Worm (Caenorhabditis elegans) whole organism, L4 larva: ENCODE data around the gene fbxa-189.

Experiments used
- D1046.2 ChIP-seq: fragments of 200-800 bp; sonication (Bioruptor generic); IDR thresholded peaks from 2 replicates; pipeline ENCODE4 v1.3.6; 2022; ENCODE audit warnings: missing genetic modification characterization, missing compliant biosample characterization
- F37D6.2 ChIP-seq: sonication (generic microtip); optimal IDR thresholded peaks from 2 replicates; lab custom pipeline; 2016; ENCODE audit warnings: mild to moderate bottlenecking, missing genetic modification characterization, missing compliant biosample characterization
- F44E2.7 ChIP-seq: fragments of 200-800 bp; sonication (Bioruptor generic); IDR thresholded peaks from 2 replicates; pipeline ENCODE4 v2.1.2; 2022; ENCODE audit warnings: missing genetic modification characterization, missing compliant biosample characterization
- T20F7.1 ChIP-seq: fragments of 200-800 bp; sonication (Bioruptor generic); optimal IDR thresholded peaks from 2 replicates; lab custom pipeline; 2018; ENCODE audit warnings: mild to moderate bottlenecking, missing genetic modification characterization, missing compliant biosample characterization
- Y48G9A.11 ChIP-seq: fragments of 200-800 bp; sonication (Bioruptor generic); IDR thresholded peaks from 2 replicates; pipeline ENCODE4 v1.3.6; 2022; ENCODE audit warnings: missing genetic modification reagents, missing genetic modification characterization, missing compliant biosample characterization
- Y5F2A.4 ChIP-seq: fragments of 200-800 bp; sonication (Bioruptor generic); optimal IDR thresholded peaks from 2 replicates; lab custom pipeline; 2018; ENCODE audit warnings: mild to moderate bottlenecking, missing genetic modification characterization, missing compliant biosample characterization
- ZK546.5 ChIP-seq, 2 experiments: sonication (generic microtip); optimal IDR thresholded peaks; 2 replicates each; lab custom pipeline; 2017; ENCODE audit warnings: missing biosample characterization in 2 of 2, missing genetic modification characterization in 2 of 2
- aha-1 ChIP-seq: fragments of 150-350 bp; peaks from one replicate; lab custom pipeline; 2014; ENCODE audit warnings: missing biosample characterization, missing genetic modification characterization
- attf-4 ChIP-seq: sonication (generic microtip); optimal IDR thresholded peaks from 3 replicates; lab custom pipeline; 2017; ENCODE audit warnings: missing biosample characterization, missing genetic modification characterization
- ceh-20 ChIP-seq: fragments of 200-800 bp; sonication (Bioruptor generic); IDR thresholded peaks from 2 replicates; pipeline ENCODE4 v1.3.6; 2022; ENCODE audit warnings: missing genetic modification reagents, missing genetic modification characterization, missing compliant biosample characterization
- ceh-28 ChIP-seq: fragments of 150-350 bp; optimal IDR thresholded peaks from 2 replicates; lab custom pipeline; 2014; ENCODE audit warnings: missing biosample characterization, missing genetic modification reagents, missing genetic modification characterization
- ceh-32 ChIP-seq: sonication (generic microtip); optimal IDR thresholded peaks from 2 replicates; lab custom pipeline; 2016; ENCODE audit warnings: mild to moderate bottlenecking, missing genetic modification characterization, missing compliant biosample characterization; ENCODE audit not compliant: poor library complexity
- ceh-44 ChIP-seq: fragments of 200-800 bp; sonication (Bioruptor generic); IDR thresholded peaks from 2 replicates; pipeline ENCODE4 v1.3.6; 2022; ENCODE audit warnings: missing genetic modification reagents, missing genetic modification characterization, missing compliant biosample characterization
- ctbp-1 ChIP-seq: fragments of 200-800 bp; sonication (Bioruptor generic); IDR thresholded peaks from 2 replicates; pipeline ENCODE4 v1.3.6; 2022; ENCODE audit warnings: missing genetic modification reagents, missing genetic modification characterization, missing compliant biosample characterization
- daf-12 ChIP-seq: fragments of 150-350 bp; optimal IDR thresholded peaks from 2 replicates; lab custom pipeline; 2014; ENCODE audit warnings: missing biosample characterization, missing genetic modification reagents, missing genetic modification characterization
- daf-16 ChIP-seq, 3 experiments: sonication (generic microtip); optimal IDR thresholded peaks; 2 replicates each; lab custom pipeline; 2016 to 2017; ENCODE audit warnings: missing genetic modification characterization in 3 of 3, missing genetic modification reagents in 3 of 3, mild to moderate bottlenecking in 2 of 3, missing compliant biosample characterization in 2 of 3, missing biosample characterization in 1 of 3, moderate library complexity in 1 of 3
- daf-19 ChIP-seq: fragments of 200-800 bp; sonication (Bioruptor generic); conservative IDR thresholded peaks from 2 replicates; pipeline ENCODE4 v1.3.6; 2022; ENCODE audit warnings: missing genetic modification characterization, missing compliant biosample characterization
- dve-1 ChIP-seq: sonication (generic microtip); optimal IDR thresholded peaks from 2 replicates; lab custom pipeline; 2017; ENCODE audit warnings: antibody characterized with exemption, mild to moderate bottlenecking, missing genetic modification characterization, missing compliant biosample characterization; ENCODE audit not compliant: insufficient read depth
- egl-27 ChIP-seq: sonication (generic microtip); optimal IDR thresholded peaks from 3 replicates; lab custom pipeline; 2017; ENCODE audit warnings: missing biosample characterization, missing genetic modification reagents, missing genetic modification characterization
- fos-1 ChIP-seq: fragments of 150-350 bp; optimal IDR thresholded peaks from 2 replicates; lab custom pipeline; 2014; ENCODE audit warnings: missing biosample characterization, missing genetic modification characterization
- gei-8 ChIP-seq: fragments of 200-800 bp; sonication (Bioruptor generic); optimal IDR thresholded peaks from 2 replicates; lab custom pipeline; 2018; ENCODE audit warnings: mild to moderate bottlenecking, missing genetic modification characterization, missing compliant biosample characterization
- hmg-1.1 ChIP-seq: fragments of 200-800 bp; sonication (Bioruptor generic); IDR thresholded peaks from 2 replicates; pipeline ENCODE4 v1.3.6; 2022; ENCODE audit warnings: missing genetic modification reagents, missing genetic modification characterization, missing compliant biosample characterization
- lin-13 ChIP-seq: fragments of 150-350 bp; optimal IDR thresholded peaks from 2 replicates; lab custom pipeline; 2014; ENCODE audit warnings: missing biosample characterization, missing genetic modification reagents, missing genetic modification characterization
- lir-3 ChIP-seq: sonication (generic microtip); optimal IDR thresholded peaks from 2 replicates; lab custom pipeline; 2016; ENCODE audit warnings: mild to moderate bottlenecking, missing genetic modification characterization, missing compliant biosample characterization
- madf-5 ChIP-seq, 2 experiments: fragments of 200-800 bp; sonication (Bioruptor generic); IDR thresholded peaks; 2 replicates each; pipeline ENCODE4 v1.3.6; 2022; ENCODE audit warnings: missing compliant biosample characterization in 2 of 2, missing genetic modification characterization in 2 of 2
- madf-9 ChIP-seq: fragments of 200-800 bp; sonication (Bioruptor generic); conservative IDR thresholded peaks from 2 replicates; pipeline ENCODE4 v1.3.6; 2022; ENCODE audit warnings: missing genetic modification reagents, missing genetic modification characterization, missing compliant biosample characterization
- mep-1 ChIP-seq: fragments of 150-350 bp; sonication (generic microtip); optimal IDR thresholded peaks from 3 replicates; lab custom pipeline; 2014; ENCODE audit warnings: missing biosample characterization, missing genetic modification characterization
- mes-2 ChIP-seq: sonication (generic microtip); optimal IDR thresholded peaks from 2 replicates; lab custom pipeline; 2016; ENCODE audit warnings: missing genotype, mild to moderate bottlenecking, missing genetic modification characterization, missing compliant biosample characterization; ENCODE audit not compliant: poor library complexity, severe bottlenecking
- mxl-2 ChIP-seq: fragments of 200-800 bp; sonication (Bioruptor generic); conservative IDR thresholded peaks from 2 replicates; pipeline ENCODE4 v1.3.6; 2022; ENCODE audit warnings: missing genetic modification reagents, missing genetic modification characterization, missing compliant biosample characterization
- nhr-10 ChIP-seq: fragments of 150-350 bp; optimal IDR thresholded peaks from 2 replicates; lab custom pipeline; 2014; ENCODE audit warnings: missing biosample characterization, missing genetic modification characterization
- nhr-11 ChIP-seq: fragments of 150-350 bp; optimal IDR thresholded peaks from 2 replicates; lab custom pipeline; 2014; ENCODE audit warnings: missing biosample characterization, missing genetic modification characterization
- nhr-237 ChIP-seq: sonication (generic microtip); optimal IDR thresholded peaks from 2 replicates; lab custom pipeline; 2017; ENCODE audit warnings: missing biosample characterization, missing genetic modification characterization
- nhr-25 ChIP-seq: sonication (generic microtip); optimal IDR thresholded peaks from 2 replicates; lab custom pipeline; 2017; ENCODE audit warnings: missing genetic modification characterization, mild to moderate bottlenecking, missing compliant biosample characterization, antibody characterized with exemption, moderate library complexity, borderline replicate concordance; ENCODE audit not compliant: insufficient read depth
- nhr-28 ChIP-seq: fragments of 150-350 bp; optimal IDR thresholded peaks from 2 replicates; lab custom pipeline; 2014; ENCODE audit warnings: missing biosample characterization, missing genetic modification characterization
- nhr-42 ChIP-seq: fragments of 200-800 bp; sonication (Bioruptor generic); IDR thresholded peaks from 2 replicates; pipeline ENCODE4 v1.3.6; 2022; ENCODE audit warnings: missing genetic modification characterization, missing compliant biosample characterization
- nhr-77 ChIP-seq: fragments of 150-350 bp; optimal IDR thresholded peaks from 2 replicates; lab custom pipeline; 2014; ENCODE audit warnings: missing biosample characterization, missing genetic modification characterization
- php-3 ChIP-seq: fragments of 200-800 bp; sonication (Bioruptor generic); IDR thresholded peaks from 2 replicates; pipeline ENCODE4 v1.3.6; 2022; ENCODE audit warnings: missing genetic modification reagents, missing genetic modification characterization, missing compliant biosample characterization
- pqm-1 ChIP-seq: sonication (generic microtip); optimal IDR thresholded peaks from 2 replicates; lab custom pipeline; 2017; ENCODE audit warnings: missing biosample characterization, missing genetic modification characterization
- saeg-2 ChIP-seq: fragments of 200-800 bp; sonication (Bioruptor generic); IDR thresholded peaks from 2 replicates; pipeline ENCODE4 v1.3.6; 2022; ENCODE audit warnings: missing genetic modification reagents, missing genetic modification characterization, missing compliant biosample characterization
- sdz-12 ChIP-seq: fragments of 200-800 bp; sonication (Bioruptor generic); optimal IDR thresholded peaks from 2 replicates; lab custom pipeline; 2018; ENCODE audit warnings: mild to moderate bottlenecking, missing genetic modification characterization, missing compliant biosample characterization
- snpc-4 ChIP-seq: fragments of 150-350 bp; optimal IDR thresholded peaks from 2 replicates; lab custom pipeline; 2014; ENCODE audit warnings: missing biosample characterization, missing genetic modification characterization
- spr-1 ChIP-seq: sonication (generic microtip); optimal IDR thresholded peaks from 2 replicates; lab custom pipeline; 2016; ENCODE audit warnings: mild to moderate bottlenecking, missing genetic modification characterization, missing compliant biosample characterization
- spr-3 ChIP-seq: fragments of 200-800 bp; sonication (Bioruptor generic); optimal IDR thresholded peaks from 2 replicates; lab custom pipeline; 2018; ENCODE audit warnings: mild to moderate bottlenecking, missing genetic modification characterization, missing compliant biosample characterization
- unc-130 ChIP-seq: sonication (generic microtip); optimal IDR thresholded peaks from 2 replicates; lab custom pipeline; 2016; ENCODE audit warnings: missing genetic modification reagents, missing genetic modification characterization, missing compliant biosample characterization
- vab-7 ChIP-seq: fragments of 200-800 bp; sonication (Bioruptor generic); IDR thresholded peaks from 2 replicates; pipeline ENCODE4 v1.3.6; 2022; ENCODE audit warnings: missing genetic modification reagents, missing genetic modification characterization, missing compliant biosample characterization
- zip-11 ChIP-seq: fragments of 200-800 bp; sonication (Bioruptor generic); IDR thresholded peaks from 2 replicates; pipeline ENCODE4 v1.3.6; 2022; ENCODE audit warnings: missing genetic modification characterization, missing compliant biosample characterization

fbxa-189 gene

DNA sequence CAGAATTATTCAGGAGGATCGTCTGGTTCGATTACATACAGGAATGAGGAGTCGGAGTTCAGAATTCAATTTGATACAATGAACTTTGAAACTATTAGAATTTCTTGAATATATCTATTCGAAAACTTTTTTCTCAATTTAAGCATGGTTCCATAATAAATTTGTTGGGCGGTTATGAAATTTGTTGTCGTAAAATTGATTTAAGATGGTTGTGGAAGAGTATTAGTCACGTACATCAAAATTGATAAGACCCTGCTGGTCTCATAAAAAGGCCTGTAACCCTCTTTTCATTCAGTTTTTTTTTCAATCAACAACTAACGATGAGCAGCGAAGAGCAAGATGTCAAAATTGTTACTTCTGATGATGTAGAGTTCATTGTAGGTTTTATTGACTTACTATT is 2.6 kb downstream of the fbxa-189 start, which contains the start of gene skr-5:
Gene skr-5, plus strand, starts transcription at position 301 of the 400 bp plus-strand sequence.
- no peak for TF ChIP-seq ceh-28 (tag; lab: Kevin White, UChicago)
- no peak for TF ChIP-seq nhr-11
- peak; percentile 45 for TF ChIP-seq pqm-1 (tag; lab: Kevin White, UChicago)
- TF ChIP-seq daf-16 (GFP tag; optimal IDR thresholded peaks at IDR 0.05; lab: Kevin White, UChicago) = no peak
- peak; percentile 74 for TF ChIP-seq daf-16 (tag; optimal IDR thresholded peaks at IDR 0.05; lab: Kevin White, UChicago)

- TF ChIP-seq nhr-25 (tag; lab: Kevin White, UChicago) (no peak), spr-1 (tag; lab: Kevin White, UChicago) (no peak), sdz-12 (GFP tag; lab: Kevin White, UChicago) (no peak), fos-1 (no peak), T20F7.1 (GFP tag; lab: Kevin White, UChicago) (no peak), madf-5 (GFP tag; IDR thresholded peaks at IDR 0.05; lab: Robert Waterston, UW) (no peak), ZK546.5 (tag; optimal IDR thresholded peaks at IDR 0.05; lab: Kevin White, UChicago) (no peak), daf-12 (tag; lab: Kevin White, UChicago) (no peak), saeg-2 (GFP tag; lab: Robert Waterston, UW) (no peak), ceh-32 (tag; lab: Kevin White, UChicago) (no peak), zip-11 (GFP tag; lab: Robert Waterston, UW) (no peak), nhr-42 (no peak), D1046.2 (GFP tag; lab: Robert Waterston, UW) (no peak), spr-3 (no peak)
- TF ChIP-seq, all 104 proteins: peak for 0
These were observed 5.1 kb downstream of the fbxa-189 start, which contains the start of gene lsy-27 for ce11 chrV:17350093-17350492. Gene lsy-27, minus strand, starts transcription at chrV:17350193.

DNA sequence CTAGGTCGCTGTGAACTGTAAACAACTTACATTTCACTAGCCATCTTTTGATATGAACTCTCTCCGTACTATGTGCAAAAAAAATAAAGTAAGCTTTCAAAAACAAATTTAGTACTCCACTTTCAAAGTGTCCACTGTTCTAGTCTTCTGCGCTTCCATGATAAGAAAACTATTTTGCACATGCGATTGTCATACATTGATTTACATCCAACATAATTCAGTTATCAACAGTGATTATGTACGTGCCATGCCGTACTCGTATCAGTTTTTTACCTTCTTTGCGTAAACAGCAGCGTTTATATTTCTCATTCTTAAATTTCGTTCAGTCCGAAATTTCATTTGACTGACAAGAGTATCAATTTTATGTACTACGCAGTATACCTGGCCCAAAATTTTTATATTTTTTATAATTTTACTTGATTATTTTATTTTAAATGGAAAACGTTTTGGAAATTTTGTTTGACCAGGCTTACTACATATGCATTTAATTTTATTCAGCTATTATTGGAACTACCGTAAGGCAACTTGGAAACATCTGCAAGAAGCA is 7.9 kb downstream of the fbxa-189 start, which contains the start of the genes fbxa-134 and F47H4.2:
Gene fbxa-134, minus strand, starts transcription at position 44 of the 547 bp plus-strand sequence.
Gene F47H4.2, plus strand, starts transcription at position 497 of the 547 bp plus-strand sequence.
- TF ChIP-seq vab-7 (GFP tag; lab: Robert Waterston, UW) (no peak), nhr-28 (peak; percentile 83), aha-1 (peak; percentile 64), daf-16 (GFP tag; optimal IDR thresholded peaks at IDR 0.05; lab: Kevin White, UChicago) (no peak), daf-16 (tag; optimal IDR thresholded peaks at IDR 0.05; lab: Kevin White, UChicago) (peak; percentile 98), php-3 (GFP tag; lab: Robert Waterston, UW) (0 out of 2 replicates have a peak, but pooled peaks have one; percentile 8), F44E2.7 (GFP tag; lab: Robert Waterston, UW) (no peak), unc-130 (no peak), spr-1 (tag; lab: Kevin White, UChicago) (no peak), Y5F2A.4 (GFP tag; lab: Kevin White, UChicago) (no peak), ceh-28 (tag; lab: Kevin White, UChicago) (no peak), gei-8 (GFP tag; lab: Kevin White, UChicago) (no peak), nhr-10 (tag; lab: Kevin White, UChicago) (no peak), madf-5 (GFP tag; IDR thresholded peaks at IDR 0.05; lab: Robert Waterston, UW) (no peak), daf-19 (GFP tag; lab: Robert Waterston, UW) (no peak), Y48G9A.11 (GFP tag; lab: Robert Waterston, UW) (no peak), ceh-44 (GFP tag; lab: Robert Waterston, UW) (no peak), mep-1 (tag; lab: Kevin White, UChicago) (no peak), nhr-77 (tag; lab: Kevin White, UChicago) (peak; percentile 22), attf-4 (tag; lab: Kevin White, UChicago) (no peak), F37D6.2 (no peak), dve-1 (tag; lab: Kevin White, UChicago) (peak; percentile 36), lin-13 (GFP tag; lab: Kevin White, UChicago) (no peak), egl-27 (tag; lab: Kevin White, UChicago) (no peak), mxl-2 (GFP tag; lab: Robert Waterston, UW) (no peak), hmg-1.1 (GFP tag; lab: Robert Waterston, UW) (no peak), ctbp-1 (GFP tag; lab: Robert Waterston, UW) (no peak), nhr-237 (tag; lab: Kevin White, UChicago) (no peak), lir-3 (tag; lab: Kevin White, UChicago) (no peak), T20F7.1 (GFP tag; lab: Kevin White, UChicago) (no peak), snpc-4 (tag; lab: Kevin White, UChicago) (no peak), madf-9 (GFP tag; lab: Robert Waterston, UW) (no peak), ceh-20 (GFP tag; lab: Robert Waterston, UW) (no peak), mes-2 (no peak)
